Fruit fly (Drosophila melanogaster): ENCODE results near the gene mRpS21.

The mRpS21 gene

DNA sequence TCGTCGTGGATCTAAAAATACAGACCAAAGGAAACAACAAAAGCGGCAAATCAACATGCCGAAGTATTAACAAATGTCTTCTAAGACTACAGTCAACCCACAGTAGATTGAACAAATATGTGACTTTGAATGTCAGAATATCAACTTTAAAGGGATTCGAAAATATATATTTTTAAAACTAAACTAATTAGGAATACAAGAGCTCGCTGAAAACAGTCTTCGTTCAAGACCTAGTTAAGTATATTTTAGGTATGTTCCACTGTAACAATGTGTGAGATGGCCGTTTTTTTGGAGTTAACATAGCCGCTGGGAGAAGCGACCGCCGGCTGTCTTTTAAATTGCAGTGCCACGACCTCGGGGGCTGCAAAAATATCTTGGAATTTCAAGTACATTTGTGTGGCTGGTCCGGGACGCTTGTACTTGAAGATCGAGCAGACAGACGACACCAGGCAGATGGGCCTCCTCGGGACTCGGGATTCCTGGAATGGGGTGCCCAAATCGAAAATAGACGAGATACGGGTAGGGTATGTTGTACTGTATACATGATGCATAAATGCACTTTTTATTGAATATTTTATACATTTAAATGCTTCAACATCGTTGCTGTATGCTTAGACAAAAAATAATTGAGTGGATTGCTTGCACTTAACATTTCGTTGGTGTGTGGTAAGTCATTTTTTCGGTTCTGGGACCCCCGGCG lies 46.9 kb upstream of the mRpS21 start (continued):
- no peak for TF ChIP-seq Bgb (GFP tag; IDR thresholded peaks at IDR 0.05; ENCODE audit: partially characterized antibody)
- 0 out of 2 replicates have a peak, but pooled peaks have one; percentile 43 for TF ChIP-seq ssp (GFP tag; IDR thresholded peaks at IDR 0.05)
- peak; percentile 55 for TF ChIP-seq CG12769 (tag; optimal IDR thresholded peaks at IDR 0.05)
- TF ChIP-seq CG8290 (GFP tag; optimal IDR thresholded peaks at IDR 0.05) = peak; percentile 7
- peak in 1 of 2 experiments; percentile 33 for TF ChIP-seq CG8290 (tag; optimal IDR thresholded peaks at IDR 0.05)
- 0 out of 3 replicates have a peak, but pooled peaks have one; percentile 31 for TF ChIP-seq B-H1 (GFP tag; IDR thresholded peaks at IDR 0.05)
- peak; percentile 80 for TF ChIP-seq CG7839 (tag; optimal IDR thresholded peaks at IDR 0.05)
- peak; percentile 30 for TF ChIP-seq CG30431 (GFP tag; optimal IDR thresholded peaks at IDR 0.05)
- no peak for TF ChIP-seq nerfin-2 (GFP tag; IDR thresholded peaks at IDR 0.05; ENCODE audit: partially characterized antibody)
- peak; percentile 78 for TF ChIP-seq CG18262 (tag; optimal IDR thresholded peaks at IDR 0.05)
- peak; percentile 55 for TF ChIP-seq Rfx (GFP tag; IDR thresholded peaks at IDR 0.05)
- no peak for TF ChIP-seq CG30020 (tag; optimal IDR thresholded peaks at IDR 0.05)
- peak; percentile 81 for TF ChIP-seq zfh1 (GFP tag; IDR thresholded peaks at IDR 0.05)
- peak; percentile 34 for TF ChIP-seq ems (GFP tag; optimal IDR thresholded peaks at IDR 0.05)
- no peak for TF ChIP-seq rib (GFP tag; IDR thresholded peaks at IDR 0.05)
- peak; percentile 61 for TF ChIP-seq CG5245 (GFP tag; optimal IDR thresholded peaks at IDR 0.05)
- 0 out of 3 replicates have a peak, but pooled peaks have one; percentile 21 for TF ChIP-seq CG11093 (GFP tag; IDR thresholded peaks at IDR 0.05)
- TF ChIP-seq oc (tag; optimal IDR thresholded peaks at IDR 0.05) = peak; percentile 30
- peak; percentile 48; the same call in 1 of the 3 replicates for TF ChIP-seq CG7357 (GFP tag; IDR thresholded peaks at IDR 0.05)
- TF ChIP-seq phol (tag; optimal IDR thresholded peaks at IDR 0.05) = peak; percentile 78
- peak; percentile 26 for TF ChIP-seq maf-S (GFP tag; optimal IDR thresholded peaks at IDR 0.05)
- peak; percentile 10 for TF ChIP-seq CG2116 (GFP tag; optimal IDR thresholded peaks at IDR 0.05)
- TF ChIP-seq dati (GFP tag; IDR thresholded peaks at IDR 0.05) = no peak
- peak; percentile 83 for TF ChIP-seq gem (tag; optimal IDR thresholded peaks at IDR 0.05)
- peak; percentile 38 for TF ChIP-seq CG8281 (tag; optimal IDR thresholded peaks at IDR 0.05)
- no peak for TF ChIP-seq CG10431 (GFP tag; optimal IDR thresholded peaks at IDR 0.05)

DNA sequence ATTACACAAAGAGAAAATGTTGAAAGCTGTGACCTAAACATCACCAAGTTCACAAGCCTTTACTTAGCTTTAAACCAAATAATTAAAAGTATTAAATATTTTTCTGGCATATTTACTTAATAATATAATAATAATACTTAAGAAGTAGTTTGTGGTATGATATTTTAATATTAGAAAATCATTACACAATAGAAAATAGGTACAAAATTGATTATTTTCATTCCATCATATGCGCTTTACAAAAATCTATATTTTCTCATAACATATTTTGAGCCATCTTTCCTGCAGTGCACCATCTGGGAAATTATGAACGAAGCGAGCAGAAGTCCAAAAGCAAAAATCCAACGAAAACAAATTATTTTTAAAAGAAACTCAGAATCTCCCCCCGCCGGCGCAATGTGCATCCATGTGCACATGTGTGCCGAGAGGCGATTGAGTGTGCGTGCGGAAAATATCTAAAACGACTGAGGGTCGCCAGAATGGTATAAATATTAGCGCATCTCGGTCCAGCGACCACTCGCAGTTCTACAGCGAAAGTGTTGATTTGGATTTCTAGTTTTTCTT lies 43.9 kb upstream of the mRpS21 start, which contains the start of gene Act87E:
TSS of gene Act87E (plus strand) at position 514 of the 564 bp plus-strand sequence.
- TF ChIP-seq CG31365 (tag; optimal IDR thresholded peaks at IDR 0.05) (no peak), CG10274 (GFP tag; optimal IDR thresholded peaks at IDR 0.05) (no peak), CG2678 (tag; optimal IDR thresholded peaks at IDR 0.05) (peak; percentile 87), bab2 (GFP tag; optimal IDR thresholded peaks at IDR 0.05) (no peak), tap (tag; optimal IDR thresholded peaks at IDR 0.05) (peak; percentile 57), CG2116 (GFP tag; optimal IDR thresholded peaks at IDR 0.05) (peak; percentile 7), sqz (GFP tag; optimal IDR thresholded peaks at IDR 0.05) (peak; percentile 50), kay (GFP tag; optimal IDR thresholded peaks at IDR 0.05) (no peak), CG8359 (GFP tag; optimal IDR thresholded peaks at IDR 0.05; ENCODE audit: borderline replicate concordance) (peak; percentile 25), CG13287 (GFP tag; IDR thresholded peaks at IDR 0.05; ENCODE audit: partially characterized antibody) (no peak), jumu (GFP tag; optimal IDR thresholded peaks at IDR 0.05) (no peak), CG17912 (GFP tag; optimal IDR thresholded peaks at IDR 0.05) (no peak), mam (GFP tag; optimal IDR thresholded peaks at IDR 0.05) (no peak), pum (GFP tag; optimal IDR thresholded peaks at IDR 0.05) (no peak), hb (GFP tag; IDR thresholded peaks at IDR 0.05; ENCODE audit: partially characterized antibody) (no peak), CG30020 (tag; optimal IDR thresholded peaks at IDR 0.05) (peak; percentile 46), CG32532 (GFP tag; IDR thresholded peaks at IDR 0.05) (no peak), nom (GFP tag; optimal IDR thresholded peaks at IDR 0.05) (no peak), CG4617 (GFP tag; optimal IDR thresholded peaks at IDR 0.05; ENCODE audit: borderline replicate concordance) (no peak), abd-A (tag; optimal IDR thresholded peaks at IDR 0.05) (no peak), esg (GFP tag; conservative IDR thresholded peaks at IDR 0.05) (peak; percentile 41; the same call in 1 of the 2 replicates), CG3407 (GFP tag; optimal IDR thresholded peaks at IDR 0.05) (peak; percentile 54), tin (GFP tag; optimal IDR thresholded peaks at IDR 0.05) (peak; percentile 58), gcm2 (GFP tag; optimal IDR thresholded peaks at IDR 0.05) (no peak), MESR4 (GFP tag; optimal IDR thresholded peaks at IDR 0.05) (no peak)
